Worm (Caenorhabditis elegans) whole organism, L1 larva: Measurements from ENCODE around the gene nhr-107.

ENCODE experiments used
- C16A3.4 ChIP-seq: fragments of 150-350 bp; optimal IDR thresholded peaks from 2 replicates; lab custom pipeline; 2014; ENCODE audit warnings: missing biosample characterization, missing genetic modification characterization
- F16B12.6 ChIP-seq: fragments of 150-350 bp; optimal IDR thresholded peaks from 2 replicates; lab custom pipeline; 2014; ENCODE audit warnings: missing biosample characterization, missing genetic modification characterization
- ceh-63 ChIP-seq: fragments of 200-800 bp; sonication (Bioruptor generic); optimal IDR thresholded peaks from 2 replicates; lab custom pipeline; 2018; ENCODE audit warnings: mild to moderate bottlenecking, missing genetic modification characterization, missing compliant biosample characterization
- ceh-8 ChIP-seq: fragments of 200-800 bp; sonication (Bioruptor generic); optimal IDR thresholded peaks from 2 replicates; lab custom pipeline; 2018; ENCODE audit warnings: mild to moderate bottlenecking, missing genetic modification characterization, moderate library complexity, missing compliant biosample characterization
- efl-3 ChIP-seq: fragments of 200-800 bp; sonication (Bioruptor generic); optimal IDR thresholded peaks from 2 replicates; lab custom pipeline; 2018; ENCODE audit warnings: mild to moderate bottlenecking, missing genetic modification characterization, missing compliant biosample characterization
- egl-13 ChIP-seq: sonication (generic microtip); optimal IDR thresholded peaks from 2 replicates; lab custom pipeline; 2016; ENCODE audit warnings: missing genotype, missing genetic modification reagents, missing genetic modification characterization, missing compliant biosample characterization
- egl-27 ChIP-seq, 2 experiments: fragments of 150-350 bp in 1 of 2; sonication (generic microtip); optimal IDR thresholded peaks; 3 replicates each; lab custom pipeline; 2017 to 2018; ENCODE audit warnings: missing biosample characterization in 2 of 2, missing genetic modification characterization in 2 of 2, missing genetic modification reagents in 2 of 2
- fkh-10 ChIP-seq: sonication (generic microtip); optimal IDR thresholded peaks from 2 replicates; lab custom pipeline; 2017; ENCODE audit warnings: missing biosample characterization, missing genetic modification reagents, missing genetic modification characterization
- fkh-4 ChIP-seq: sonication (generic microtip); optimal IDR thresholded peaks from 2 replicates; lab custom pipeline; 2016; ENCODE audit warnings: missing compliant biosample characterization, missing genetic modification characterization, borderline replicate concordance
- grh-1 ChIP-seq: fragments of 200-800 bp; sonication (Bioruptor generic); IDR thresholded peaks from 2 replicates; pipeline ENCODE4 v1.3.6; 2022; ENCODE audit warnings: missing genetic modification reagents, missing genetic modification characterization, missing compliant biosample characterization
- lin-14 ChIP-seq: fragments of 200-800 bp; sonication (Bioruptor generic); optimal IDR thresholded peaks from 2 replicates; lab custom pipeline; 2018; ENCODE audit warnings: mild to moderate bottlenecking, missing genetic modification characterization, moderate library complexity, missing compliant biosample characterization
- lin-15B ChIP-seq: fragments of 150-350 bp; sonication (generic microtip); optimal IDR thresholded peaks from 3 replicates; lab custom pipeline; 2014; ENCODE audit warnings: missing biosample characterization, missing genetic modification characterization
- mab-9 ChIP-seq: fragments of 200-800 bp; sonication (Bioruptor generic); IDR thresholded peaks from 2 replicates; pipeline ENCODE4 v1.3.6; 2022; ENCODE audit warnings: missing genetic modification reagents, missing genetic modification characterization, missing compliant biosample characterization
- mdl-1 ChIP-seq, 2 experiments: fragments of 150-350 bp; optimal IDR thresholded peaks; 2 replicates each; lab custom pipeline; 2014 to 2017; ENCODE audit warnings: missing biosample characterization in 2 of 2, missing genetic modification characterization in 2 of 2, inconsistent platforms in 1 of 2
- mep-1 ChIP-seq: fragments of 150-350 bp; optimal IDR thresholded peaks from 2 replicates; lab custom pipeline; 2014; ENCODE audit warnings: missing biosample characterization, missing genetic modification characterization
- nhr-11 ChIP-seq: fragments of 150-350 bp; optimal IDR thresholded peaks from 2 replicates; lab custom pipeline; 2014; ENCODE audit warnings: missing biosample characterization, missing genetic modification characterization
- nhr-12 ChIP-seq: sonication (generic microtip); optimal IDR thresholded peaks from 2 replicates; lab custom pipeline; 2017; ENCODE audit warnings: missing biosample characterization, missing genetic modification characterization
- nhr-19 ChIP-seq: fragments of 200-800 bp; sonication (Bioruptor generic); conservative IDR thresholded peaks from 2 replicates; pipeline ENCODE4 v1.3.6; 2022; ENCODE audit warnings: missing genetic modification characterization, missing compliant biosample characterization
- nhr-20 ChIP-seq: sonication (generic microtip); optimal IDR thresholded peaks from 2 replicates; lab custom pipeline; 2016; ENCODE audit warnings: mild to moderate bottlenecking, missing genetic modification characterization, missing compliant biosample characterization
- nhr-28 ChIP-seq: fragments of 150-350 bp; optimal IDR thresholded peaks from 2 replicates; lab custom pipeline; 2014; ENCODE audit warnings: missing biosample characterization, missing genetic modification characterization
- nhr-47 ChIP-seq: sonication (generic microtip); optimal IDR thresholded peaks from 2 replicates; lab custom pipeline; 2016; ENCODE audit warnings: mild to moderate bottlenecking, missing genetic modification characterization, moderate library complexity, missing compliant biosample characterization
- nhr-84 ChIP-seq: sonication (generic microtip); optimal IDR thresholded peaks from 2 replicates; lab custom pipeline; 2017; ENCODE audit warnings: missing biosample characterization, missing genetic modification characterization
- nhr-85 ChIP-seq: sonication (generic microtip); peaks from one replicate; lab custom pipeline; 2016; ENCODE audit warnings: missing genetic modification characterization, inconsistent platforms, missing compliant biosample characterization
- nhr-90 ChIP-seq: sonication (generic microtip); optimal IDR thresholded peaks from 2 replicates; lab custom pipeline; 2016; ENCODE audit warnings: mild to moderate bottlenecking, missing genetic modification characterization, missing compliant biosample characterization; ENCODE audit not compliant: poor library complexity
- pax-3 ChIP-seq: fragments of 200-800 bp; sonication (Bioruptor generic); optimal IDR thresholded peaks from 2 replicates; lab custom pipeline; 2018; ENCODE audit warnings: mild to moderate bottlenecking, missing genetic modification characterization, moderate library complexity, missing compliant biosample characterization
- pqm-1 ChIP-seq: sonication (generic microtip); optimal IDR thresholded peaks from 3 replicates; lab custom pipeline; 2017; ENCODE audit warnings: missing biosample characterization, missing genetic modification characterization
- snpc-4 ChIP-seq: fragments of 150-350 bp; optimal IDR thresholded peaks from 2 replicates; lab custom pipeline; 2014; ENCODE audit warnings: missing biosample characterization, missing genetic modification characterization
- sptf-1 ChIP-seq: fragments of 150-350 bp; optimal IDR thresholded peaks from 2 replicates; lab custom pipeline; 2014; ENCODE audit warnings: missing biosample characterization, missing genetic modification characterization
- sup-37 ChIP-seq: fragments of 200-800 bp; sonication (Bioruptor generic); optimal IDR thresholded peaks from 2 replicates; lab custom pipeline; 2018; ENCODE audit warnings: mild to moderate bottlenecking, missing genetic modification characterization, missing compliant biosample characterization
- tlp-1 ChIP-seq: fragments of 150-350 bp; optimal IDR thresholded peaks from 2 replicates; lab custom pipeline; 2014; ENCODE audit warnings: missing biosample characterization, missing genetic modification characterization
- unc-30 ChIP-seq: sonication (generic microtip); optimal IDR thresholded peaks from 2 replicates; lab custom pipeline; 2017; ENCODE audit warnings: missing biosample characterization, missing genetic modification characterization
- vab-15 ChIP-seq: sonication (generic microtip); optimal IDR thresholded peaks from 2 replicates; lab custom pipeline; 2017; ENCODE audit warnings: missing genotype, mild to moderate bottlenecking, missing genetic modification characterization, missing compliant biosample characterization
- zag-1 ChIP-seq: fragments of 150-350 bp; optimal IDR thresholded peaks from 2 replicates; lab custom pipeline; 2014; ENCODE audit warnings: missing biosample characterization, missing genetic modification characterization
- zip-4 ChIP-seq: fragments of 200-800 bp; sonication (Bioruptor generic); optimal IDR thresholded peaks from 2 replicates; lab custom pipeline; 2018; ENCODE audit warnings: mild to moderate bottlenecking, missing genetic modification characterization, moderate library complexity, missing compliant biosample characterization
- ztf-11 ChIP-seq, 2 experiments: sonication (generic microtip); optimal IDR thresholded peaks; 2 replicates each; lab custom pipeline; 2016 to 2017; ENCODE audit warnings: missing genetic modification characterization in 2 of 2, missing biosample characterization in 1 of 2, missing compliant biosample characterization in 1 of 2
- ztf-4 ChIP-seq: fragments of 150-350 bp; optimal IDR thresholded peaks from 2 replicates; lab custom pipeline; 2014; ENCODE audit warnings: missing biosample characterization, missing genetic modification characterization

The nhr-107 gene

ce11 chrV:6951306-6951705, 45.6 kb downstream of the nhr-107 start, which contains the start of gene T07H8.11:
Gene T07H8.11, minus strand, starts transcription at chrV:6951406.
- TF ChIP-seq fkh-4 (tag; lab: Kevin White, UChicago) (no peak), ceh-8 (no peak), grh-1 (no peak), mab-9 (GFP tag; lab: Robert Waterston, UW) (no peak), C16A3.4 (tag; lab: Kevin White, UChicago) (no peak)

- TF ChIP-seq lin-15B (tag; lab: Kevin White, UChicago) (no peak), zag-1 (no peak), nhr-47 (tag; lab: Kevin White, UChicago) (no peak), nhr-12 (tag; lab: Kevin White, UChicago) (no peak), mep-1 (tag; lab: Kevin White, UChicago) (no peak), egl-13 (tag; lab: Kevin White, UChicago) (no peak), efl-3 (GFP tag; lab: Kevin White, UChicago) (no peak), nhr-11 (tag; lab: Kevin White, UChicago) (no peak), vab-15 (tag; lab: Kevin White, UChicago) (no peak), snpc-4 (tag; lab: Kevin White, UChicago) (no peak), ztf-4 (no peak), tlp-1 (tag; lab: Kevin White, UChicago) (no peak), sptf-1 (tag; lab: Kevin White, UChicago) (no peak), unc-30 (tag; lab: Kevin White, UChicago) (no peak), pax-3 (tag; lab: Kevin White, UChicago) (no peak), nhr-90 (no peak)
Observed at ce11 chrV:6949770-6950169, 47.1 kb downstream of the nhr-107 start, which contains the start of gene Y57E12B.11. Gene Y57E12B.11, minus strand, starts transcription at chrV:6949870.

- TF ChIP-seq zip-4, result no peak
- TF ChIP-seq pax-3 (tag; lab: Kevin White, UChicago), result no peak
- TF ChIP-seq vab-15 (tag; lab: Kevin White, UChicago), result no peak
- no peak for TF ChIP-seq pqm-1 (tag; lab: Kevin White, UChicago)
- no peak for TF ChIP-seq F16B12.6 (tag; lab: Kevin White, UChicago)
- TF ChIP-seq nhr-19 (GFP tag; lab: Robert Waterston, UW), result no peak
- no peak for TF ChIP-seq grh-1
Observed at ce11 chrV:6948225-6948624, 48.7 kb downstream of the nhr-107 start, which contains the start of gene Y57E12B.1. Gene Y57E12B.1, plus strand, starts transcription at chrV:6948525.

ce11 chrV:6947442-6947841, 49.4 kb downstream of the nhr-107 start, which contains the start of gene Y57E12B.4:
Gene Y57E12B.4, minus strand, starts transcription at chrV:6947542.
- TF ChIP-seq ceh-8 (no peak), fkh-10 (GFP tag; lab: Kevin White, UChicago) (no peak), nhr-20 (tag; lab: Kevin White, UChicago) (no peak), ceh-63 (GFP tag; lab: Kevin White, UChicago) (no peak), ztf-11 (tag; optimal IDR thresholded peaks at IDR 0.05; lab: Kevin White, UChicago) (no peak), egl-27 (tag; optimal IDR thresholded peaks at IDR 0.05; lab: Kevin White, UChicago) (no peak), sptf-1 (tag; lab: Kevin White, UChicago) (no peak), mep-1 (tag; lab: Kevin White, UChicago) (no peak), fkh-4 (tag; lab: Kevin White, UChicago) (no peak), nhr-85 (tag; lab: Kevin White, UChicago) (no peak), lin-14 (no peak), nhr-28 (no peak), unc-30 (tag; lab: Kevin White, UChicago) (no peak), sup-37 (no peak), nhr-12 (tag; lab: Kevin White, UChicago) (no peak), nhr-84 (tag; lab: Kevin White, UChicago) (no peak), zag-1 (no peak), nhr-47 (tag; lab: Kevin White, UChicago) (no peak), tlp-1 (tag; lab: Kevin White, UChicago) (no peak), mdl-1 (tag; optimal IDR thresholded peaks at IDR 0.05; lab: Kevin White, UChicago) (no peak)
